Fruit fly (Drosophila melanogaster): ENCODE results near the gene CG13712.

Gene CG13712

DNA sequence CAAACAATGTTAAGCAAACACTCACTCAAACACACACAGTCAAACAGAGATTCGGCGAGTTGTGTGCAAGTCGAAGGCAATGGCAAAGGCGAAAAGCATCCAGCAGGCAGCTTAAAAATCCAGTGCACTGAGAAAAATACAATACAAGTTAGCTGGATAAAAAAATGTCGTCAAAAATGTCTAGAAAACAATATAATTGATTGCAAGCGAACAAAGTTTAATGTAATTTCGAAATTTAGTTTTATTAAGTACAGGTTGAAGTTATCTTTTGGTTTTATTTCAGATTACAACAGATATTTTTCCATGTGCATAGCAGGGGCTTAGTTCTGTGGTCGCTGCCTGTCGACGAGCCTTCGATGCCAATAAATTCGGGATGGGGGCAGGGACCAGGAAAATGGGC, 39.4 kb upstream of the CG13712 start:
- peak; percentile 24 for TF ChIP-seq CG18599 (GFP tag; optimal IDR thresholded peaks at IDR 0.05)
- no peak for TF ChIP-seq bigmax (GFP tag; optimal IDR thresholded peaks at IDR 0.05)
- no peak for TF ChIP-seq Doc2 (GFP tag; IDR thresholded peaks at IDR 0.05)
- 0 out of 2 replicates have a peak, but pooled peaks have one; percentile 17 for TF ChIP-seq HLH3B (GFP tag; IDR thresholded peaks at IDR 0.05)
- TF ChIP-seq CG2678 (tag; optimal IDR thresholded peaks at IDR 0.05) = peak; percentile 34
- no peak for TF ChIP-seq fd64A (GFP tag; optimal IDR thresholded peaks at IDR 0.05)
- TF ChIP-seq gce (GFP tag; IDR thresholded peaks at IDR 0.05) = no peak
- TF ChIP-seq Mad (GFP tag; optimal IDR thresholded peaks at IDR 0.05) = no peak
- TF ChIP-seq Oli (tag; optimal IDR thresholded peaks at IDR 0.05) = peak; percentile 7
- peak; percentile 56; the same call in 1 of the 2 replicates for TF ChIP-seq Drgx (GFP tag; IDR thresholded peaks at IDR 0.05)
- no peak for TF ChIP-seq trh (GFP tag; optimal IDR thresholded peaks at IDR 0.05)
- TF ChIP-seq CG1603 (tag; optimal IDR thresholded peaks at IDR 0.05) = peak; percentile 32
- TF ChIP-seq CG8281 (tag; optimal IDR thresholded peaks at IDR 0.05) = no peak
- peak; percentile 57 for TF ChIP-seq sens (GFP tag)
- no peak for TF ChIP-seq h (optimal IDR thresholded peaks at IDR 0.05)
- no peak for TF ChIP-seq Nf-YA (GFP tag; IDR thresholded peaks at IDR 0.05)
- no peak for TF ChIP-seq CG1602 (GFP tag; optimal IDR thresholded peaks at IDR 0.05)
- TF ChIP-seq CG3995 (GFP tag; optimal IDR thresholded peaks at IDR 0.05) = no peak
- no peak for TF ChIP-seq CG8290 (GFP tag; optimal IDR thresholded peaks at IDR 0.05)
- no peak for TF ChIP-seq CG8290 (tag; optimal IDR thresholded peaks at IDR 0.05)
- 0 out of 3 replicates have a peak, but pooled peaks have one; percentile 24 for TF ChIP-seq CG34422 (GFP tag; IDR thresholded peaks at IDR 0.05)
- TF ChIP-seq MBD-R2 (GFP tag; IDR thresholded peaks at IDR 0.05) = no peak
- peak; percentile 19 for TF ChIP-seq Blimp-1 (GFP tag; optimal IDR thresholded peaks at IDR 0.05)
- TF ChIP-seq Sox102F (GFP tag; optimal IDR thresholded peaks at IDR 0.05) = peak; percentile 34
- peak; percentile 5 for TF ChIP-seq CG18262 (tag; optimal IDR thresholded peaks at IDR 0.05)
- peak in 1 of 2 experiments; percentile 25 for TF ChIP-seq bsh (GFP tag; optimal IDR thresholded peaks at IDR 0.05)
- TF ChIP-seq Bdp1 (GFP tag; optimal IDR thresholded peaks at IDR 0.05) = no peak
- TF ChIP-seq Xrp1 (GFP tag; IDR thresholded peaks at IDR 0.05) = peak; percentile 14; the same call in 1 of the 2 replicates
- TF ChIP-seq corto (GFP tag; optimal IDR thresholded peaks at IDR 0.05) = no peak
- no peak for TF ChIP-seq ewg (GFP tag; optimal IDR thresholded peaks at IDR 0.05)
- no peak for TF ChIP-seq CG8765 (GFP tag; IDR thresholded peaks at IDR 0.05)
- no peak for TF ChIP-seq tio (GFP tag; optimal IDR thresholded peaks at IDR 0.05)
- TF ChIP-seq cato (GFP tag; optimal IDR thresholded peaks at IDR 0.05; ENCODE audit: borderline replicate concordance) = no peak
- no peak for TF ChIP-seq CG17385 (GFP tag; optimal IDR thresholded peaks at IDR 0.05)
- no peak for TF ChIP-seq lilli (GFP tag; optimal IDR thresholded peaks at IDR 0.05)
- no peak for TF ChIP-seq CG11723 (GFP tag; optimal IDR thresholded peaks at IDR 0.05)
- peak; percentile 39 for TF ChIP-seq gem (tag; optimal IDR thresholded peaks at IDR 0.05)
- no peak for TF ChIP-seq CG17612 (GFP tag; IDR thresholded peaks at IDR 0.05)
- TF ChIP-seq ac (GFP tag; optimal IDR thresholded peaks at IDR 0.05) = no peak
- peak; percentile 46 for TF ChIP-seq CG11504 (tag; optimal IDR thresholded peaks at IDR 0.05)
- no peak for TF ChIP-seq CG15073 (GFP tag; optimal IDR thresholded peaks at IDR 0.05)
- TF ChIP-seq Med (GFP tag) = no peak
- peak; percentile 19 for TF ChIP-seq dmrt99B (tag; optimal IDR thresholded peaks at IDR 0.05)
- TF ChIP-seq Hr51 (GFP tag; optimal IDR thresholded peaks at IDR 0.05) = peak in 1 of 2 experiments; percentile 2
- TF ChIP-seq pho (GFP tag; optimal IDR thresholded peaks at IDR 0.05) = no peak
- TF ChIP-seq bab2 (GFP tag; optimal IDR thresholded peaks at IDR 0.05) = no peak
- TF ChIP-seq phol (tag; optimal IDR thresholded peaks at IDR 0.05) = peak; percentile 7
- peak; percentile 20 for TF ChIP-seq CG2712 (tag; optimal IDR thresholded peaks at IDR 0.05)
- no peak for TF ChIP-seq Awh (GFP tag; IDR thresholded peaks at IDR 0.05)

Data from whole organism, embryonic.